Fruit fly (Drosophila melanogaster) whole organism, embryonic: Measurements from ENCODE around the gene SelT.
A peak's percentile ranks its signal among the peaks of the same experiment; 100 is the strongest.

Experiments used
- Asciz ChIP-seq: fragments of 200-800 bp; sonication (Bioruptor generic); optimal IDR thresholded peaks from 2 replicates; lab custom pipeline; 2017; ENCODE audit warnings: missing biosample characterization, mild to moderate bottlenecking, missing genetic modification characterization, missing genetic modification reagents
- C15 ChIP-seq: fragments of 200-800 bp; sonication (Bioruptor generic); IDR thresholded peaks from 3 replicates; pipeline ENCODE4 v1.3.6; 2022; ENCODE audit warnings: missing biosample characterization, missing genetic modification characterization
- CG10147 ChIP-seq: fragments of 200-800 bp; sonication (Bioruptor generic); optimal IDR thresholded peaks from 2 replicates; lab custom pipeline; 2019; ENCODE audit warnings: missing biosample characterization, mild to moderate bottlenecking, missing genetic modification characterization, moderate library complexity
- CG14441 ChIP-seq: fragments of 200-800 bp; sonication (Bioruptor generic); IDR thresholded peaks from 2 replicates; pipeline ENCODE4 v1.3.6; 2022; ENCODE audit warnings: missing biosample characterization, missing genetic modification characterization
- CG14965 ChIP-seq: fragments of 200-800 bp; sonication (Bioruptor generic); optimal IDR thresholded peaks from 2 replicates; lab custom pipeline; 2016; ENCODE audit warnings: missing biosample characterization, missing genetic modification characterization, borderline replicate concordance
- CG1647 ChIP-seq: fragments of 200-800 bp; sonication (Bioruptor generic); optimal IDR thresholded peaks from 3 replicates; lab custom pipeline; 2016; ENCODE audit warnings: missing biosample characterization, missing genetic modification characterization
- CG16813 ChIP-seq: fragments of 200-800 bp; sonication (Bioruptor generic); IDR thresholded peaks from 3 replicates; pipeline ENCODE4 v1.3.6; 2022; ENCODE audit warnings: missing biosample characterization, missing genetic modification characterization; ENCODE audit not compliant: partially characterized antibody
- CG17385 ChIP-seq: fragments of 200-800 bp; sonication (Bioruptor generic); optimal IDR thresholded peaks from 3 replicates; lab custom pipeline; 2018; ENCODE audit warnings: missing biosample characterization, mild to moderate bottlenecking, missing genetic modification characterization
- CG18476 ChIP-seq: fragments of 200-800 bp; sonication (Bioruptor generic); optimal IDR thresholded peaks from 2 replicates; lab custom pipeline; 2016; ENCODE audit warnings: missing biosample characterization, mild to moderate bottlenecking, missing genetic modification characterization
- CG30403 ChIP-seq: fragments of 200-800 bp; sonication (Bioruptor generic); optimal IDR thresholded peaks from 3 replicates; lab custom pipeline; 2016; ENCODE audit warnings: missing biosample characterization, missing genetic modification characterization
- CG6689 ChIP-seq: fragments of 200-800 bp; sonication (Bioruptor generic); IDR thresholded peaks from 2 replicates; pipeline ENCODE4 v1.3.6; 2022; ENCODE audit warnings: missing biosample characterization, missing genetic modification characterization
- CG9797 ChIP-seq: fragments of 200-800 bp; sonication (Bioruptor generic); optimal IDR thresholded peaks from 3 replicates; lab custom pipeline; 2018; ENCODE audit warnings: missing biosample characterization, mild to moderate bottlenecking, missing genetic modification characterization
- CG9817 ChIP-seq: fragments of 200-800 bp; sonication (Bioruptor generic); optimal IDR thresholded peaks from 2 replicates; lab custom pipeline; 2018; ENCODE audit warnings: missing biosample characterization, mild to moderate bottlenecking, missing genetic modification characterization, moderate library complexity
- CG9932 ChIP-seq: fragments of 200-800 bp; sonication (Bioruptor generic); IDR thresholded peaks from 2 replicates; pipeline ENCODE4 v1.3.6; 2022; ENCODE audit warnings: missing biosample characterization, missing genetic modification characterization
- CTCF ChIP-seq: fragments of 200-800 bp; sonication (Bioruptor generic); optimal IDR thresholded peaks from 2 replicates; lab custom pipeline; 2017; ENCODE audit warnings: missing biosample characterization, mild to moderate bottlenecking, missing genetic modification characterization, moderate library complexity
- CoRest ChIP-seq: fragments of 200-800 bp; sonication (Bioruptor generic); optimal IDR thresholded peaks from 3 replicates; lab custom pipeline; 2018; ENCODE audit warnings: missing biosample characterization, mild to moderate bottlenecking, missing genetic modification characterization, moderate library complexity
- CrebB ChIP-seq: fragments of 200-800 bp; sonication (Bioruptor generic); optimal IDR thresholded peaks from 3 replicates; lab custom pipeline; 2018; ENCODE audit warnings: missing biosample characterization, mild to moderate bottlenecking, missing genetic modification characterization
- E2f2 ChIP-seq: fragments of 200-800 bp; sonication (Bioruptor generic); IDR thresholded peaks from 2 replicates; pipeline ENCODE4 v1.3.6; 2022; ENCODE audit warnings: missing biosample characterization, missing genetic modification characterization
- Ets65A ChIP-seq: fragments of 200-800 bp; sonication (Bioruptor generic); peaks from one replicate; lab custom pipeline; 2016; ENCODE audit warnings: missing biosample characterization, missing genetic modification characterization
- Gug ChIP-seq: fragments of 200-800 bp; sonication (Bioruptor generic); IDR thresholded peaks from 4 replicates; pipeline ENCODE4 v1.3.6; 2022; ENCODE audit warnings: missing biosample characterization, missing genetic modification characterization
- Lhr ChIP-seq: fragments of 200-800 bp; sonication (Bioruptor generic); optimal IDR thresholded peaks from 3 replicates; lab custom pipeline; 2017; ENCODE audit warnings: mild to moderate bottlenecking, missing biosample characterization, missing genetic modification reagents, missing genetic modification characterization
- Lpt ChIP-seq: fragments of >200 bp; optimal IDR thresholded peaks from 2 replicates; lab custom pipeline; 2018; ENCODE audit warnings: missing biosample characterization, missing genetic modification characterization
- MESR4 ChIP-seq: fragments of 200-800 bp; sonication (Bioruptor generic); optimal IDR thresholded peaks from 2 replicates; lab custom pipeline; 2018; ENCODE audit warnings: missing biosample characterization, mild to moderate bottlenecking, missing genetic modification characterization, moderate library complexity
- Mes4 ChIP-seq: fragments of 200-800 bp; sonication (Bioruptor generic); optimal IDR thresholded peaks from 2 replicates; lab custom pipeline; 2016; ENCODE audit warnings: missing biosample characterization, missing genetic modification characterization
- PHDP ChIP-seq: fragments of 200-800 bp; sonication (Bioruptor generic); optimal IDR thresholded peaks from 3 replicates; lab custom pipeline; 2018; ENCODE audit warnings: missing biosample characterization, mild to moderate bottlenecking, missing genetic modification characterization, moderate library complexity
- Sox102F ChIP-seq: fragments of 200-800 bp; sonication (Bioruptor generic); optimal IDR thresholded peaks from 2 replicates; lab custom pipeline; 2018; ENCODE audit warnings: missing biosample characterization, mild to moderate bottlenecking, missing genetic modification characterization, moderate library complexity
- Stat92E ChIP-seq, 3 experiments: fragments of >200 bp in 2 of 3; fragments of 200-800 bp in 1 of 3; sonication (Bioruptor generic) in 1 of 3; optimal IDR thresholded peaks; 2 replicates each; lab custom pipeline; 2017 to 2019; ENCODE audit warnings: missing biosample characterization in 3 of 3, missing genetic modification characterization in 3 of 3, mild to moderate bottlenecking in 1 of 3, moderate library complexity in 1 of 3
- Vsx1 ChIP-seq: fragments of 200-800 bp; sonication (Bioruptor generic); optimal IDR thresholded peaks from 2 replicates; lab custom pipeline; 2017; ENCODE audit warnings: missing biosample characterization, mild to moderate bottlenecking, missing genetic modification characterization, missing genetic modification reagents
- ac ChIP-seq: fragments of 200-800 bp; sonication (Bioruptor generic); optimal IDR thresholded peaks from 3 replicates; lab custom pipeline; 2017; ENCODE audit warnings: missing biosample characterization, mild to moderate bottlenecking, missing genetic modification characterization
- cad ChIP-seq: fragments of >200 bp; optimal IDR thresholded peaks from 2 replicates; lab custom pipeline; 2017; ENCODE audit warnings: missing biosample characterization, missing genetic modification characterization
- ems ChIP-seq: fragments of 200-800 bp; sonication (Bioruptor generic); optimal IDR thresholded peaks from 3 replicates; lab custom pipeline; 2016; ENCODE audit warnings: missing biosample characterization, missing genetic modification characterization
- gcm ChIP-seq: fragments of 200-800 bp; sonication (Bioruptor generic); optimal IDR thresholded peaks from 2 replicates; lab custom pipeline; 2019; ENCODE audit warnings: missing biosample characterization, mild to moderate bottlenecking, missing genetic modification characterization, moderate library complexity
- gro ChIP-seq: fragments of 200-800 bp; sonication (Bioruptor generic); optimal IDR thresholded peaks from 2 replicates; lab custom pipeline; 2016; ENCODE audit warnings: missing biosample characterization, missing genetic modification characterization
- inv ChIP-seq: fragments of 200-800 bp; sonication (Bioruptor generic); IDR thresholded peaks from 2 replicates; pipeline ENCODE4 v1.3.6; 2022; ENCODE audit warnings: missing biosample characterization, missing genetic modification characterization; ENCODE audit not compliant: partially characterized antibody
- ken ChIP-seq: fragments of 200-800 bp; sonication (Bioruptor generic); IDR thresholded peaks from 3 replicates; pipeline ENCODE4 v1.3.6; 2022; ENCODE audit warnings: missing biosample characterization, missing genetic modification characterization
- klu ChIP-seq: fragments of 200-800 bp; sonication (Bioruptor generic); IDR thresholded peaks from 2 replicates; pipeline ENCODE4 v1.3.6; 2022; ENCODE audit warnings: missing biosample characterization, missing genetic modification characterization
- lmd ChIP-seq: fragments of 200-800 bp; sonication (Bioruptor generic); IDR thresholded peaks from 2 replicates; pipeline ENCODE4 v1.3.6; 2022; ENCODE audit warnings: missing biosample characterization, missing genetic modification characterization
- mld ChIP-seq: fragments of 200-800 bp; sonication (Bioruptor generic); IDR thresholded peaks from 3 replicates; pipeline ENCODE4 v1.3.6; 2022; ENCODE audit warnings: missing biosample characterization, missing genetic modification characterization; ENCODE audit not compliant: partially characterized antibody
- otp ChIP-seq: fragments of 200-800 bp; sonication (Bioruptor generic); IDR thresholded peaks from 3 replicates; pipeline ENCODE4, ENCODE4 v1.3.6; 2022; ENCODE audit warnings: missing biosample characterization, missing genetic modification characterization
- rib ChIP-seq: fragments of 200-800 bp; sonication (Bioruptor generic); IDR thresholded peaks from 2 replicates; pipeline ENCODE4 v1.3.6; 2022; ENCODE audit warnings: missing biosample characterization, missing genetic modification characterization
- row ChIP-seq: fragments of 200-800 bp; sonication (Bioruptor generic); IDR thresholded peaks from 3 replicates; pipeline ENCODE4 v1.3.6; 2022; ENCODE audit warnings: missing biosample characterization, missing genetic modification characterization
- sd ChIP-seq: fragments of 200-800 bp; sonication (Bioruptor generic); optimal IDR thresholded peaks from 3 replicates; lab custom pipeline; 2018; ENCODE audit warnings: missing biosample characterization, mild to moderate bottlenecking, missing genetic modification characterization, moderate library complexity
- sens-2 ChIP-seq: fragments of 200-800 bp; sonication (Bioruptor generic); IDR thresholded peaks from 2 replicates; pipeline ENCODE4 v1.3.6; 2022; ENCODE audit warnings: missing biosample characterization, missing genetic modification characterization
- stwl ChIP-seq: fragments of 200-800 bp; sonication (Bioruptor generic); optimal IDR thresholded peaks from 3 replicates; lab custom pipeline; 2018; ENCODE audit warnings: missing biosample characterization, mild to moderate bottlenecking, missing genetic modification characterization, moderate library complexity
- tin ChIP-seq: fragments of 200-800 bp; sonication (Bioruptor generic); optimal IDR thresholded peaks from 3 replicates; lab custom pipeline; 2016; ENCODE audit warnings: missing biosample characterization, missing genetic modification characterization
- tll ChIP-seq, 2 experiments: fragments of 200-800 bp in 1 of 2; fragments of >200 bp in 1 of 2; sonication (Bioruptor generic) in 1 of 2; optimal IDR thresholded peaks; 2 replicates each; lab custom pipeline; 2017 to 2019; ENCODE audit warnings: missing biosample characterization in 2 of 2, missing genetic modification characterization in 2 of 2, mild to moderate bottlenecking in 1 of 2, moderate library complexity in 1 of 2
- trh ChIP-seq: fragments of 200-800 bp; sonication (Bioruptor generic); optimal IDR thresholded peaks from 2 replicates; lab custom pipeline; 2016; ENCODE audit warnings: missing biosample characterization, missing genetic modification characterization
- unpg ChIP-seq: fragments of 200-800 bp; sonication (Bioruptor generic); optimal IDR thresholded peaks from 3 replicates; lab custom pipeline; 2018; ENCODE audit warnings: missing biosample characterization, mild to moderate bottlenecking, missing genetic modification characterization, moderate library complexity
- wdn ChIP-seq: fragments of 200-800 bp; sonication (Bioruptor generic); IDR thresholded peaks from 2 replicates; pipeline ENCODE4 v1.3.6; 2022; ENCODE audit warnings: missing biosample characterization, missing genetic modification characterization
- wor ChIP-seq: fragments of 200-800 bp; sonication (Bioruptor generic); IDR thresholded peaks from 2 replicates; pipeline ENCODE4 v1.3.6; 2022; ENCODE audit warnings: missing biosample characterization, missing genetic modification characterization
- yki ChIP-seq: fragments of >200 bp; optimal IDR thresholded peaks from 3 replicates; lab custom pipeline; 2018

Gene SelT

dm6 chr2L:5060952-5061478 is 50.3 kb downstream of the SelT start (continued):
- TF ChIP-seq ken (no peak), CG14441 (GFP tag; lab: Robert Waterston, UW) (peak; percentile 42; the same call in 1 of the 2 replicates), wor (GFP tag; lab: Robert Waterston, UW) (0 out of 2 replicates have a peak, but pooled peaks have one; percentile 19), sens-2 (peak; percentile 42; the same call in 1 of the 2 replicates), Lpt (no peak), ac (GFP tag; lab: Kevin White, UChicago) (no peak), lmd (GFP tag; lab: Robert Waterston, UW) (peak; percentile 63; the same call in 1 of the 2 replicates), PHDP (tag; lab: Kevin White, UChicago) (peak; percentile 73), gro (GFP tag; lab: Kevin White, UChicago) (peak; percentile 27), Asciz (GFP tag; lab: Kevin White, UChicago) (peak; percentile 72), inv (GFP tag; lab: Robert Waterston, UW) (no peak), CG18476 (GFP tag; lab: Kevin White, UChicago) (peak; percentile 19), Lhr (GFP tag; lab: Kevin White, UChicago) (no peak), Gug (GFP tag; lab: Robert Waterston, UW) (no peak), klu (GFP tag; lab: Robert Waterston, UW) (peak; percentile 54), Sox102F (GFP tag; lab: Kevin White, UChicago) (peak; percentile 67), wdn (GFP tag; lab: Robert Waterston, UW) (no peak), E2f2 (GFP tag; lab: Robert Waterston, UW) (peak; percentile 47; the same call in 1 of the 2 replicates), tll (GFP tag; optimal IDR thresholded peaks at IDR 0.05; lab: Kevin White, UChicago) (no peak), tin (peak; percentile 49), Vsx1 (GFP tag; lab: Kevin White, UChicago) (peak; percentile 31), CrebB (tag; lab: Kevin White, UChicago) (peak; percentile 58), CG9797 (GFP tag; lab: Kevin White, UChicago) (no peak), trh (GFP tag; lab: Kevin White, UChicago) (no peak), mld (no peak), unpg (GFP tag; lab: Kevin White, UChicago) (peak; percentile 62), CG16813 (GFP tag; lab: Robert Waterston, UW) (no peak), Mes4 (GFP tag; lab: Kevin White, UChicago) (no peak), CG1647 (GFP tag; lab: Kevin White, UChicago) (peak; percentile 55), row (GFP tag; lab: Robert Waterston, UW) (peak; percentile 80), ems (peak; percentile 62), CG6689 (peak; percentile 40; the same call in 1 of the 2 replicates), CG14965 (GFP tag; lab: Kevin White, UChicago) (no peak), CG10147 (GFP tag; lab: Kevin White, UChicago) (peak; percentile 15), cad (no peak), Stat92E (GFP tag; optimal IDR thresholded peaks at IDR 0.05; lab: Kevin White, UChicago) (no peak), rib (GFP tag; lab: Robert Waterston, UW) (0 out of 2 replicates have a peak, but pooled peaks have one; percentile 35), CG9817 (tag; lab: Kevin White, UChicago) (peak; percentile 48), C15 (GFP tag; lab: Robert Waterston, UW) (peak; percentile 55; the same call in 1 of the 3 replicates), otp (GFP tag; lab: Robert Waterston, UW) (peak; percentile 82), gcm (GFP tag; lab: Kevin White, UChicago) (peak; percentile 34), CTCF (GFP tag; lab: Kevin White, UChicago) (no peak), Ets65A (GFP tag; lab: Kevin White, UChicago) (peak; percentile 88), CoRest (tag; lab: Kevin White, UChicago) (peak; percentile 28), CG30403 (GFP tag; lab: Kevin White, UChicago) (peak; percentile 58), sd (tag; lab: Kevin White, UChicago) (peak; percentile 56), MESR4 (GFP tag; lab: Kevin White, UChicago) (no peak), CG17385 (GFP tag; lab: Kevin White, UChicago) (peak; percentile 67), stwl (no peak), CG9932 (GFP tag; lab: Robert Waterston, UW) (peak; percentile 80), yki (lab: Kevin White, UChicago) (no peak)
